Worm (Caenorhabditis elegans) whole organism, late embryonic: Measurements from ENCODE around the gene F07F6.1.

Experiments used
- ama-1 ChIP-seq: fragments of 150-350 bp; optimal IDR thresholded peaks from 2 replicates; lab custom pipeline; 2014
- dmd-4 ChIP-seq: sonication (generic microtip); optimal IDR thresholded peaks from 2 replicates; lab custom pipeline; 2016; ENCODE audit warnings: borderline replicate concordance, missing genetic modification characterization, missing compliant biosample characterization
- fkh-10 ChIP-seq: fragments of 150-350 bp; optimal IDR thresholded peaks from 2 replicates; lab custom pipeline; 2014; ENCODE audit warnings: missing biosample characterization, missing genetic modification reagents, missing genetic modification characterization
- gmeb-2 ChIP-seq: sonication (generic microtip); optimal IDR thresholded peaks from 2 replicates; lab custom pipeline; 2016; ENCODE audit warnings: missing genetic modification characterization, inconsistent platforms, missing compliant biosample characterization
- nfya-1 ChIP-seq: sonication (generic microtip); optimal IDR thresholded peaks from 2 replicates; lab custom pipeline; 2017; ENCODE audit warnings: missing genetic modification characterization, mild to moderate bottlenecking, missing compliant biosample characterization, antibody characterized with exemption, moderate library complexity
- pax-1 ChIP-seq: fragments of 150-350 bp; optimal IDR thresholded peaks from 2 replicates; lab custom pipeline; 2014; ENCODE audit warnings: missing biosample characterization, missing genetic modification characterization
- pha-4 ChIP-seq: fragments of 150-350 bp; optimal IDR thresholded peaks from 2 replicates; lab custom pipeline; 2018; ENCODE audit warnings: missing biosample characterization, missing genetic modification reagents, missing genetic modification characterization
- sox-2 ChIP-seq: fragments of 200-800 bp; sonication (Bioruptor generic); IDR thresholded peaks from 2 replicates; pipeline ENCODE4 v1.3.6; 2022; ENCODE audit warnings: missing genetic modification reagents, missing genetic modification characterization, missing compliant biosample characterization
- unc-42 ChIP-seq: sonication (generic microtip); optimal IDR thresholded peaks from 2 replicates; lab custom pipeline; 2016; ENCODE audit warnings: missing genotype, missing genetic modification characterization, missing compliant biosample characterization
- unc-86 ChIP-seq: sonication (generic microtip); optimal IDR thresholded peaks from 2 replicates; lab custom pipeline; 2016; ENCODE audit warnings: missing genetic modification characterization, missing compliant biosample characterization
- zip-5 ChIP-seq: sonication (generic microtip); optimal IDR thresholded peaks from 2 replicates; lab custom pipeline; 2016; ENCODE audit warnings: missing genetic modification characterization, missing compliant biosample characterization

- TF ChIP-seq zip-5 (tag; lab: Kevin White, UChicago): no peak
- TF ChIP-seq pax-1 (tag; lab: Kevin White, UChicago): no peak
- TF ChIP-seq unc-86 (tag; lab: Kevin White, UChicago): no peak
- no peak for TF ChIP-seq gmeb-2 (tag; lab: Kevin White, UChicago)
- TF ChIP-seq ama-1: no peak
- no peak for TF ChIP-seq nfya-1 (tag; lab: Kevin White, UChicago)
- TF ChIP-seq pha-4: no peak
- TF ChIP-seq dmd-4 (tag; lab: Kevin White, UChicago): no peak
- no peak for TF ChIP-seq sox-2 (GFP tag; lab: Robert Waterston, UW)
- TF ChIP-seq unc-42 (tag; lab: Kevin White, UChicago): no peak
- no peak for TF ChIP-seq fkh-10 (GFP tag; lab: Kevin White, UChicago)
These were observed 23.6 kb upstream of the F07F6.1 start, which contains the start of the genes EEED8.14 and EEED8.3 for ce11 chrII:5414040-5414439.
